Worm (Caenorhabditis elegans): ENCODE measurements around the gene daf-9.

DNA sequence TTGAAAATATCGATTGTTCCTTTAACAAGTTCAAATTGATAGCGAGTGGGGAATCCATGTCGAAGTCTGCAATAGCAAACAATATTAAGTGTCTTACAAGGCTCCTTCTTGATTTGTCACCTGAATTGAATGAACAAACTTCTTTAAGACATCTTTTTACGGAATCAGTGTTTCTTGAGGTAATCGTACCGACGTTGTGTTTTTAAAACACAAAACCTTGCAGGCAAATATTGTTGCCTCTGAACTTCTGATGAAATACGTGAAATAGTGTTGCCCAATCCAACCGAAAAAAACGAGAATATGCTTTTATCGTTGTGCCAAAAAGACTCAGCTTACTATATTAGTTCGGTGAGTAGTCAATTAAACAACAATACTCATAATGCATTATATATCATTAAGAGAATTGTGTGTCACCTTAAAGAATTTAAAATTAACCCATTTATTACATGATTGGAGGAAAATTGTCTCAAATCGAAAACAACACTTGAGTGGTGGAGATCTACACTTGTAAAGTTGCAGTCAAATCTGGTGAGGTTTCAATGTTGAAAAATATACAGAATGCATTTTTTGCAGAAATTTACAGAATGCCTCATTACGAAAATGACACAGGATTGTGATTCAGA is 18.7 kb upstream of the daf-9 start, which contains the start of the genes T25B2.4 and T13C5.3:
- TF ChIP-seq F13C5.2 (tag; optimal IDR thresholded peaks at IDR 0.05) (no peak), hmg-4 (GFP tag; optimal IDR thresholded peaks at IDR 0.05) (no peak), aly-1 (tag; optimal IDR thresholded peaks at IDR 0.05) (no peak), tbx-11 (GFP tag; IDR thresholded peaks at IDR 0.05) (no peak), flt-1 (GFP tag; IDR thresholded peaks at IDR 0.05) (no peak), pes-1 (GFP tag; IDR thresholded peaks at IDR 0.05) (no peak), ama-1 (optimal IDR thresholded peaks at IDR 0.05) (no peak), B0310.2 (tag; optimal IDR thresholded peaks at IDR 0.05) (no peak), sea-1 (GFP tag; conservative IDR thresholded peaks at IDR 0.05) (no peak)
